Worm (Caenorhabditis elegans) whole organism, mixed stage, embryonic: Measurements from ENCODE around the gene ipp-5.

ENCODE experiments used
- M03D4.4 ChIP-seq: sonication (generic microtip); optimal IDR thresholded peaks from 2 replicates; lab custom pipeline; 2017; ENCODE audit warnings: mild to moderate bottlenecking, missing genetic modification characterization, missing compliant biosample characterization
- bed-3 ChIP-seq: fragments of 200-800 bp; sonication (Bioruptor generic); optimal IDR thresholded peaks from 3 replicates; lab custom pipeline; 2018; ENCODE audit warnings: mild to moderate bottlenecking, missing genetic modification characterization, moderate library complexity, missing compliant biosample characterization
- blmp-1 ChIP-seq: fragments of 150-350 bp; optimal IDR thresholded peaks from 2 replicates; lab custom pipeline; 2014; ENCODE audit warnings: missing biosample characterization, missing genetic modification characterization
- ceh-39 ChIP-seq: fragments of 150-350 bp; optimal IDR thresholded peaks from 2 replicates; lab custom pipeline; 2014; ENCODE audit warnings: missing biosample characterization, missing genetic modification characterization
- ceh-83 ChIP-seq: fragments of 200-800 bp; sonication (Bioruptor generic); optimal IDR thresholded peaks from 2 replicates; lab custom pipeline; 2018; ENCODE audit warnings: mild to moderate bottlenecking, missing genetic modification characterization, missing compliant biosample characterization
- ces-1 ChIP-seq: fragments of 150-350 bp; optimal IDR thresholded peaks from 2 replicates; lab custom pipeline; 2014; ENCODE audit warnings: missing biosample characterization, missing genetic modification reagents, missing genetic modification characterization
- cnd-1 ChIP-seq: fragments of 200-800 bp; sonication (Bioruptor generic); optimal IDR thresholded peaks from 2 replicates; lab custom pipeline; 2018; ENCODE audit warnings: mild to moderate bottlenecking, missing genetic modification characterization, missing compliant biosample characterization
- elt-3 ChIP-seq: fragments of 150-350 bp; optimal IDR thresholded peaks from 2 replicates; lab custom pipeline; 2014; ENCODE audit warnings: missing biosample characterization, missing genetic modification characterization
- ham-2 ChIP-seq: fragments of 200-800 bp; sonication (Bioruptor generic); optimal IDR thresholded peaks from 2 replicates; lab custom pipeline; 2018; ENCODE audit warnings: mild to moderate bottlenecking, missing genetic modification characterization, missing compliant biosample characterization
- hlh-1 ChIP-seq: fragments of 150-350 bp; optimal IDR thresholded peaks from 2 replicates; lab custom pipeline; 2014; ENCODE audit warnings: missing biosample characterization, missing genetic modification reagents, missing genetic modification characterization
- lin-13 ChIP-seq: fragments of 150-350 bp; optimal IDR thresholded peaks from 2 replicates; lab custom pipeline; 2014; ENCODE audit warnings: missing biosample characterization, missing genetic modification characterization
- lin-32 ChIP-seq: fragments of 200-800 bp; sonication (Bioruptor generic); optimal IDR thresholded peaks from 2 replicates; lab custom pipeline; 2018; ENCODE audit warnings: mild to moderate bottlenecking, missing genetic modification characterization, missing compliant biosample characterization
- mab-5 ChIP-seq: fragments of 150-350 bp; optimal IDR thresholded peaks from 2 replicates; lab custom pipeline; 2014; ENCODE audit warnings: missing biosample characterization, missing genetic modification characterization
- mep-1 ChIP-seq: fragments of 150-350 bp; optimal IDR thresholded peaks from 2 replicates; lab custom pipeline; 2017; ENCODE audit warnings: missing biosample characterization, missing genetic modification reagents, missing genetic modification characterization, inconsistent platforms
- mls-2 ChIP-seq: sonication (generic microtip); optimal IDR thresholded peaks from 2 replicates; lab custom pipeline; 2016; ENCODE audit warnings: mild to moderate bottlenecking, missing genetic modification characterization, moderate library complexity, missing compliant biosample characterization
- nhr-12 ChIP-seq: fragments of 150-350 bp; optimal IDR thresholded peaks from 2 replicates; lab custom pipeline; 2014; ENCODE audit warnings: missing biosample characterization, missing genetic modification characterization
- nhr-2 ChIP-seq: fragments of 150-350 bp; optimal IDR thresholded peaks from 2 replicates; lab custom pipeline; 2014; ENCODE audit warnings: missing biosample characterization, missing genetic modification characterization
- nhr-237 ChIP-seq: fragments of 150-350 bp; optimal IDR thresholded peaks from 2 replicates; lab custom pipeline; 2014; ENCODE audit warnings: missing biosample characterization, missing genetic modification characterization
- nhr-28 ChIP-seq: fragments of 150-350 bp; optimal IDR thresholded peaks from 2 replicates; lab custom pipeline; 2014; ENCODE audit warnings: missing biosample characterization, missing genetic modification characterization
- nhr-76 ChIP-seq: sonication (generic microtip); optimal IDR thresholded peaks from 2 replicates; lab custom pipeline; 2017; ENCODE audit warnings: missing biosample characterization, missing genetic modification characterization
- pha-4 ChIP-seq: fragments of 150-350 bp; optimal IDR thresholded peaks from 2 replicates; lab custom pipeline; 2018; ENCODE audit warnings: missing biosample characterization, missing genetic modification reagents, missing genetic modification characterization
- sem-2 ChIP-seq: fragments of 200-800 bp; sonication (Bioruptor generic); optimal IDR thresholded peaks from 2 replicates; lab custom pipeline; 2018; ENCODE audit warnings: mild to moderate bottlenecking, missing genetic modification characterization, missing compliant biosample characterization
- snpc-4 ChIP-seq: fragments of 150-350 bp; optimal IDR thresholded peaks from 2 replicates; lab custom pipeline; 2014; ENCODE audit warnings: missing biosample characterization, missing genetic modification characterization
- tbx-8 ChIP-seq: fragments of 200-800 bp; sonication (Bioruptor generic); optimal IDR thresholded peaks from 2 replicates; lab custom pipeline; 2018; ENCODE audit warnings: mild to moderate bottlenecking, missing genetic modification characterization, moderate library complexity, missing compliant biosample characterization
- unc-120 ChIP-seq: sonication (generic microtip); optimal IDR thresholded peaks from 2 replicates; lab custom pipeline; 2017; ENCODE audit warnings: missing genetic modification characterization, missing compliant biosample characterization; ENCODE audit not compliant: poor library complexity, severe bottlenecking
- unc-39 ChIP-seq: fragments of 150-350 bp; optimal IDR thresholded peaks from 2 replicates; lab custom pipeline; 2014; ENCODE audit warnings: missing biosample characterization, missing genetic modification characterization
- unc-62 ChIP-seq: fragments of 150-350 bp; optimal IDR thresholded peaks from 2 replicates; lab custom pipeline; 2014; ENCODE audit warnings: missing biosample characterization, missing genetic modification reagents, missing genetic modification characterization
- zip-8 ChIP-seq: fragments of 150-350 bp; optimal IDR thresholded peaks from 2 replicates; lab custom pipeline; 2014; ENCODE audit warnings: missing biosample characterization, missing genetic modification characterization

ipp-5 gene

DNA sequence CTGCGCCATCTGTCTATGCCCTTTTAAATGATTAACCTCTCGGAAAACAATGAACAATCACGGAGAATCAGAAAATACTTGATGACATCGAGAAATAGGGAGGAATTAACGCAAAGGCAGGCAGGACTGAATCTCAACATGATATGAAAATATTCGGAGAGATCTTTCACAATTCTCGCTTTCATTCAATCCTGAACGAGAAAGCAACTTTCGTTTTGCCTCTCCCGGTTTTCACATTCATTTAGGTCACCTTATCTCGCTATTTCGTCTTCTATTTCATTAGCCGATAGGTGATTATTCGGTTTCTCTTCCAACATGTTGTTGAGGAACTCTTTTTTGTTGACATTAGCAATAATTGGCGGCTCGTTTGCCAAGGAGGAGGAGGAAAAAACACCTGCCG, 27.0 kb upstream of the ipp-5 start:
- TF ChIP-seq unc-120, result no peak
- peak; percentile 17 for TF ChIP-seq elt-3 (tag; lab: Kevin White, UChicago)
- TF ChIP-seq ceh-83 (GFP tag; lab: Kevin White, UChicago), result no peak
- TF ChIP-seq blmp-1 (tag; lab: Kevin White, UChicago), result peak; percentile 60
- no peak for TF ChIP-seq snpc-4 (tag; lab: Kevin White, UChicago)

DNA sequence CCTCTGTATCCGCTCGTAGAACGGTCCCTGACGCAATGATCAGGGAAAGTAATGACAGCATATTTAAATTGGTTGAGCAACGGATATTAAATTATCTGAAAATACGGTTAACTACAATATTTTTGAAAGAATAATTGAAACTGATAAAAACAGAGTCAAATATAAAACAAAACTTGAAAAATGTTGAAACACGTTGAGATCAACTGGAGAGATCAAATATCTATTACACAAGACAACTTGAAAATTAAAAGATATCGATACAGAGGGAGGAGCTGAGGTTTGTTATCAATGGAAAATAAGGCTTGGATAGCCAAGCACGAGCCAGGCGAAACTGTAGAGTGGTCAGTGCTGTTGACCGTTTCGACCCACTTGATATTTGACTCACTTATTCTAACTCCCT, 20.7 kb upstream of the ipp-5 start, which contains the start of gene C09B8.3:
TSS of gene C09B8.3 (minus strand) at position 101 of the 400 bp plus-strand sequence.
- no peak for TF ChIP-seq nhr-76 (tag; lab: Kevin White, UChicago)
- TF ChIP-seq, all 35 proteins: peak for 0

DNA sequence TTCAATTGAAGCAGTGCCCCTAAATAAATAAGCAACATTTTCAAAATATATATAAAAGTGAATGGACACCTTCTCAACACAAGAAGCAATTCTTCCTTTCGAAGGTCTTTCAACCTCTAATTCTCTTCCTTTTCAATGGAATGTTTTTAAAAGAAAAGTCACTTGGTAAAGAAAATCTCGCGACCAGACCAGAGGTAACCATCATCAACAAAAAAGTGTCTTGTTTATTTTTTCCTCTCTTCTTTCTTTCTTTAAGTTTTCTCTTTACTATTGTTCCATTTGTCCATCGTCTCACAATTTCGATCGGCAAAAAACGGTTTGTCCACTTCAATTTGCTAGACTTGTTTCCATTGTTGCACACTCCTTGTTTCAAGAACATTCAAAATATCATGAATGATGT, 16.2 kb upstream of the ipp-5 start, which contains the start of gene C09B8.8:
TSS of gene C09B8.8 (plus strand) at position 397 of the 400 bp plus-strand sequence.
- TF ChIP-seq unc-120 (no peak), cnd-1 (tag; lab: Kevin White, UChicago) (no peak), nhr-2 (tag; lab: Kevin White, UChicago) (no peak), ceh-39 (tag; lab: Kevin White, UChicago) (no peak), elt-3 (tag; lab: Kevin White, UChicago) (no peak), mep-1 (tag; lab: Kevin White, UChicago) (no peak), unc-39 (no peak), mab-5 (tag; lab: Kevin White, UChicago) (no peak), blmp-1 (tag; lab: Kevin White, UChicago) (no peak), pha-4 (tag; lab: Kevin White, UChicago) (no peak), tbx-8 (GFP tag; lab: Kevin White, UChicago) (no peak)

DNA sequence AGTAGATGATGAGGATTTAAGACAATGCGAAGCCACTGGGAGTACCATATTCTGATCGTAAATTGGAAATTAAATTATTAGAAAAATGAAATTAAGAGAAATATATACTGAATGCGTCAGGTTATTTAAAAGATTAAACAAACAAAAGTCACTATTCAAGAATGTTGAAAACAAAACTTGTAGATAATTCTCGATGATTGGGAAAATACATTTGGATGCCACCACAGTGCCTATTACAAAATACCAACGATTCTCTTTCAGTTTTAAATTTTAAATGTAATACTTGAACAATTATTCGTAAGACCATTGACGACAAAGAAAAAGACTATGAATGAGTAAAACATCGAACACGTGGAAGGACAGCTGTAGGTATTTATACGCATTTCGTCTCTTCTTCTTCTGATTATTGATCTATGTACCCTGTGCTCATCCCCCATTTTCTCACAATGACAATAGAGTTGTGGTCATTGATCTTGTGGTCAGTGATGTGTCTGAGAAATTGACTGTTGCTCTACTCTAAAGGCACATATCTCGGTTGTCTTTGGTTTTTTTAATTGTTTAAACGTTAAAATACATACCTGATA, 11.3 kb upstream of the ipp-5 start, which contains the start of gene C09B8.4:
TSS of gene C09B8.4 (minus strand) at position 51 of the 584 bp plus-strand sequence.
- peak; percentile 50 for TF ChIP-seq hlh-1
- no peak for TF ChIP-seq mab-5 (tag; lab: Kevin White, UChicago)
- no peak for TF ChIP-seq mls-2 (tag; lab: Kevin White, UChicago)
- no peak for TF ChIP-seq ceh-39 (tag; lab: Kevin White, UChicago)
- no peak for TF ChIP-seq bed-3 (GFP tag; lab: Kevin White, UChicago)

DNA sequence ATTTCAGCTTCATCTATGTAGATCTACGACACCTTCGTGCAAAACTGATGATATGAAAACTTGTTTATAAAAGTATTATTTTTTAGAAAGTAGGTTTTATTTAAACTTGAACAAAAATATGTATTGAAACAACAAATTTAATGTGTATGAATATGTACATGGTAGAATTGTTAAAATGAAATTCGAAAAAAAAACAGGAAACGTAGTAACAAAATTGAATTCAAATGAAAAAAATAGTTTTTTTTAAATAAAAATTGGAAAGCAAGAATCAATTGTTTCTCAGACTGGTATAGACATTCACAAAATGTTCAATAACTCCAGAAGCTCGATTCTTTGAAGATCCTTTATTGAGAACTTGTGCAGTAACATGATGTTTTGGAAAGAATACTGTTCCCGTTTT, 10.5 kb upstream of the ipp-5 start:
- TF ChIP-seq unc-39 (no peak), mep-1 (tag; lab: Kevin White, UChicago) (no peak), mab-5 (tag; lab: Kevin White, UChicago) (no peak), ceh-39 (tag; lab: Kevin White, UChicago) (no peak), ham-2 (GFP tag; lab: Kevin White, UChicago) (no peak), nhr-76 (tag; lab: Kevin White, UChicago) (no peak), sem-2 (no peak), M03D4.4 (tag; lab: Kevin White, UChicago) (no peak), zip-8 (tag; lab: Kevin White, UChicago) (no peak), lin-32 (no peak), tbx-8 (GFP tag; lab: Kevin White, UChicago) (no peak), mls-2 (tag; lab: Kevin White, UChicago) (no peak), unc-62 (GFP tag; lab: Kevin White, UChicago) (no peak), nhr-2 (tag; lab: Kevin White, UChicago) (no peak), pha-4 (tag; lab: Kevin White, UChicago) (no peak), nhr-28 (tag; lab: Kevin White, UChicago) (no peak), nhr-12 (tag; lab: Kevin White, UChicago) (no peak)

DNA sequence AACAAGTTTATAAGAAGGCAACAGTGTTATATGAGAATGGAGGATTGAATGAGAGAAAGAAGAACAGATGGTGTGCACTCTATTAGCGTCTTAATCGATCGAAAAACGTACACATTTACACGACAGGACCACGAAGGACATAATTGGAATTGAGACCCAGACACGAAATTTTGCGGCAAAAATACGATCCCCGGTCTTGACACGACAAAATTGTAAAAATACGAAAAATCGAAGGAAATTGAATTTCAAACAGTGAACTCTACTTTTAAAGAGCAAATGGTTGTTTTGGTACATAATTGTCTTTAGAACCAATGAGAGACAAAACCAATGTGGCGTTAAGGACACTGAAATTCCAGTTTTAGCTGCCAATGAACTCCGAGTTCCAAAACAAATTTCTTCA, 8.8 kb upstream of the ipp-5 start, which contains the start of gene lelo-3:
TSS of gene lelo-3 (minus strand) at position 101 of the 400 bp plus-strand sequence.
- TF ChIP-seq pha-4 (tag; lab: Kevin White, UChicago) (no peak), nhr-12 (tag; lab: Kevin White, UChicago) (no peak), M03D4.4 (tag; lab: Kevin White, UChicago) (no peak), nhr-237 (tag; lab: Kevin White, UChicago) (no peak), ces-1 (GFP tag; lab: Kevin White, UChicago) (peak; percentile 55), zip-8 (tag; lab: Kevin White, UChicago) (no peak), unc-120 (no peak), lin-13 (tag; lab: Kevin White, UChicago) (no peak)
